Worm (Caenorhabditis elegans): ENCODE results near the gene srb-16.

The srb-16 gene

DNA sequence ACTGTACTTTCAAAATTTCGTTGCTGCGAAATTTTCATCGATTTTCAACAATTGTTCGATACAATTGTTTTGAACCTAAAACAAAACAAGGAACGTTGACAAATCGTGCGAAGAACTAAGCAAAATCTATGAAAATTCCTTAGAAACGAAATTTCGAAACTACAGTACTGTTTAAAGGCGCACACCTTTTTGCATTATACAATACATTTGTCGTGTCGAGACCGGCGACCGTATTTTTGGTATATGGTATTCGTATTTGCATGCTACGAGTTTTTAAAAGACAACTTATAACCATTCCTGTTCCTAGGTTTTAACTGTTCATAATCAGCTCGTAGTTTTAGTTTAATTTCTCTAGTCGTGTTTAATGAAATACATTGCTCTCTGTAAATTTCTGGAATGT, 27.9 kb upstream of the srb-16 start:
- TF ChIP-seq tra-4 (tag; optimal IDR thresholded peaks at IDR 0.05), result no peak
- TF ChIP-seq ceh-36 (tag; optimal IDR thresholded peaks at IDR 0.05), result no peak
- no peak for TF ChIP-seq tbx-37 (GFP tag; conservative IDR thresholded peaks at IDR 0.05)
- no peak for TF ChIP-seq scrt-1 (GFP tag; IDR thresholded peaks at IDR 0.05)
- no peak for TF ChIP-seq tbx-11 (GFP tag; IDR thresholded peaks at IDR 0.05)

DNA sequence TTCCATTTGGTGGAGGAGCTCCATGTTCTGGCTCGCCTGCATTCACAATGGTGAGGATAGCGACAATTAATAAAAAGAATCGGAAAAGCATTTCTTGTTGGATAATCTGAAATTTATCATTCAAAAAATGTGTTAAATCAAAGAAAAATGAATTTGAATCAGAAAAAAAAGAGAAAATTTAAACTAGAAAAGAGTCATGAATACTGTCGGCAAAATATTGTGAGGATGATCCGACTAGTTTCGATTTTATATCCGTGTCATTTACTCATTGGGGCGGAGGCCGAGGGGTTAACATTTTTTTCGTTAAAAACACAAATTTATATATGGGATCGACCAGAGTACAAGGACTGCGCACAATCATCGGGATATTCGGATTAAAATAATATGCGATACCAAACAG, 27.2 kb upstream of the srb-16 start, which contains the start of gene C27D6.12:
C27D6.12 (minus strand) TSS at position 101 of the 400 bp plus-strand sequence.
- TF ChIP-seq ceh-36 (tag; optimal IDR thresholded peaks at IDR 0.05), result no peak
- TF ChIP-seq pes-1 (GFP tag; IDR thresholded peaks at IDR 0.05), result no peak
- no peak for TF ChIP-seq hmg-4 (GFP tag; optimal IDR thresholded peaks at IDR 0.05)
- no peak for TF ChIP-seq F13C5.2 (tag; optimal IDR thresholded peaks at IDR 0.05)
- TF ChIP-seq tbx-11 (GFP tag; IDR thresholded peaks at IDR 0.05), result no peak
- TF ChIP-seq B0310.2 (tag; optimal IDR thresholded peaks at IDR 0.05), result no peak
- TF ChIP-seq ets-7 (tag; optimal IDR thresholded peaks at IDR 0.05), result no peak
- no peak for TF ChIP-seq flt-1 (GFP tag; IDR thresholded peaks at IDR 0.05)
- no peak for TF ChIP-seq ceh-13 (GFP tag; optimal IDR thresholded peaks at IDR 0.05)
- no peak for TF ChIP-seq hmbx-1 (tag; optimal IDR thresholded peaks at IDR 0.05)
- TF ChIP-seq aly-1 (tag; optimal IDR thresholded peaks at IDR 0.05), result no peak
- TF ChIP-seq tbx-37 (GFP tag; conservative IDR thresholded peaks at IDR 0.05), result no peak
- TF ChIP-seq tra-4 (tag; optimal IDR thresholded peaks at IDR 0.05), result no peak
- no peak for TF ChIP-seq scrt-1 (GFP tag; IDR thresholded peaks at IDR 0.05)
- TF ChIP-seq sea-1 (GFP tag; conservative IDR thresholded peaks at IDR 0.05), result no peak
- no peak for TF ChIP-seq ama-1 (optimal IDR thresholded peaks at IDR 0.05)
- no peak for TF ChIP-seq hnd-1 (tag; optimal IDR thresholded peaks at IDR 0.05)

DNA sequence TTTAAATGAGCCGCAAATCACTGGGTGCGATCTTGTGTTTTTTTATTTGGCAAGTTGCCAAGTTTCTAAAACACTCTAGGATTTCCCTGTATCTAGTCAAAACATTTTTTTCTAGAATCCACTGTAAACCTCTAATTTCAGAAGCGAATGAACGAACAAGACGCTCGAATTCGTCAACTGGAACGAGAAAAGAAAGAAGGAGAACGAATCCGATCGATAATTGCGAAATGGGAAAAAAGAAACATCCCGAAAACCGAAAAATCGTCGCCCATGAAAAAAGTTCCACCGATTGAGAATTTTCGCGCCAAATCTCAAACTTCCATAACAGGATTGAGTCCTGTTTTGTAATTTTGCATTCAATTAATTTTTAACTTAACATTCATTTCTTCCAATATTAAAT, 26.2 kb upstream of the srb-16 start:
- TF ChIP-seq B0310.2 (tag; optimal IDR thresholded peaks at IDR 0.05) (no peak), scrt-1 (GFP tag; IDR thresholded peaks at IDR 0.05) (no peak), flt-1 (GFP tag; IDR thresholded peaks at IDR 0.05) (no peak), ceh-36 (tag; optimal IDR thresholded peaks at IDR 0.05) (no peak), hmg-4 (GFP tag; optimal IDR thresholded peaks at IDR 0.05) (no peak), ets-7 (tag; optimal IDR thresholded peaks at IDR 0.05) (no peak), tbx-37 (GFP tag; conservative IDR thresholded peaks at IDR 0.05) (no peak), pes-1 (GFP tag; IDR thresholded peaks at IDR 0.05) (no peak), hmbx-1 (tag; optimal IDR thresholded peaks at IDR 0.05) (no peak), tra-4 (tag; optimal IDR thresholded peaks at IDR 0.05) (no peak), tbx-11 (GFP tag; IDR thresholded peaks at IDR 0.05) (no peak), F13C5.2 (tag; optimal IDR thresholded peaks at IDR 0.05) (no peak), sea-1 (GFP tag; conservative IDR thresholded peaks at IDR 0.05) (no peak), aly-1 (tag; optimal IDR thresholded peaks at IDR 0.05) (no peak), ama-1 (optimal IDR thresholded peaks at IDR 0.05) (no peak), hnd-1 (tag; optimal IDR thresholded peaks at IDR 0.05) (no peak)

DNA sequence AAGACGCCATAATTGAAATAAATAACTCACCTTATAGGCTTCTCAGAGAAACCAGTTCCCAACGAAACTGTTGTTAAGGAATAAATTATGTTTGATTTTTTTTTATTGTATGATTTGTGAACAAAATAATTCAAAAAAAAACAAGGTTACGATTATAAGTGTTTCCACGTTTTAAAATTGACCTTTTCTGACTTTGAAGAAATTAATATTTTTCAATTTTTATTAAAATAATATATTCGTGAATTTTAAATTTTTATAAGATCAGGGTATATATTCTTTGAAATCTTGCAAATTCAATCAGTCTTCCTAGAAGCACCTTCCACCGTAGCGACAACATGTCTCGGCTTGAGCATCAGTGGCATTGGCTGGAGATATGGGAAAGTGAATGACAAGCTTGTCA, 23.6 kb upstream of the srb-16 start, which contains the start of gene C27D6.3:
C27D6.3 (minus strand) TSS at position 101 of the 400 bp plus-strand sequence.
- no peak for TF ChIP-seq tra-4 (tag; optimal IDR thresholded peaks at IDR 0.05)
- TF ChIP-seq ceh-13 (GFP tag; optimal IDR thresholded peaks at IDR 0.05), result no peak
- TF ChIP-seq ets-7 (tag; optimal IDR thresholded peaks at IDR 0.05), result no peak
- TF ChIP-seq scrt-1 (GFP tag; IDR thresholded peaks at IDR 0.05), result no peak
- no peak for TF ChIP-seq ceh-36 (tag; optimal IDR thresholded peaks at IDR 0.05)
- no peak for TF ChIP-seq hmbx-1 (tag; optimal IDR thresholded peaks at IDR 0.05)
- no peak for TF ChIP-seq F13C5.2 (tag; optimal IDR thresholded peaks at IDR 0.05)
- no peak for TF ChIP-seq ama-1 (optimal IDR thresholded peaks at IDR 0.05)
- TF ChIP-seq tbx-11 (GFP tag; IDR thresholded peaks at IDR 0.05), result no peak
- no peak for TF ChIP-seq flt-1 (GFP tag; IDR thresholded peaks at IDR 0.05)
- TF ChIP-seq pes-1 (GFP tag; IDR thresholded peaks at IDR 0.05), result no peak
- TF ChIP-seq tbx-37 (GFP tag; conservative IDR thresholded peaks at IDR 0.05), result no peak
- TF ChIP-seq hnd-1 (tag; optimal IDR thresholded peaks at IDR 0.05), result no peak
- TF ChIP-seq hmg-4 (GFP tag; optimal IDR thresholded peaks at IDR 0.05), result no peak
- no peak for TF ChIP-seq aly-1 (tag; optimal IDR thresholded peaks at IDR 0.05)
- TF ChIP-seq B0310.2 (tag; optimal IDR thresholded peaks at IDR 0.05), result no peak
- TF ChIP-seq sea-1 (GFP tag; conservative IDR thresholded peaks at IDR 0.05), result no peak

DNA sequence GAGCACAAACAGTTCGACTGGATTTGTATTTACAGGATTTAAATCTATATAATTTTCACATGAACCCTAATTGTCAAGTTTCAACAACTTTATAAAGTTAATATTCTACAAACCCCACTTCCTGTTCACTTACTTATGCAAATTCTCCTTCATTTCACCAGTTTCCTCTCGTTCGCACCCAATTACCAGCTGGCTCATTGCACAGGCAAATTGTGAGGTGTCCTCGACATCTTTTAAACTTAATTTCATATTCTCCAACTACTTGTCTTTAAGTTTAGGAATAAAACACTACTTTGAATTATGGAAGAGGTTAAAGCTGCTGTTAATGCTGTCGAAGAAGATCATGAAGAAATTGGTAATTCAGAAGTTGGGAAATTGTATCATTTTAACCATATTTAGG, 21.7 kb upstream of the srb-16 start, which contains the start of gene C27D6.1:
C27D6.1 (plus strand) TSS at position 301 of the 400 bp plus-strand sequence.
- no peak for TF ChIP-seq flt-1 (GFP tag; IDR thresholded peaks at IDR 0.05)
- TF ChIP-seq scrt-1 (GFP tag; IDR thresholded peaks at IDR 0.05), result no peak

- TF ChIP-seq sea-1 (GFP tag; conservative IDR thresholded peaks at IDR 0.05) (no peak), flt-1 (GFP tag; IDR thresholded peaks at IDR 0.05) (no peak), F13C5.2 (tag; optimal IDR thresholded peaks at IDR 0.05) (no peak), pes-1 (GFP tag; IDR thresholded peaks at IDR 0.05) (no peak), ets-7 (tag; optimal IDR thresholded peaks at IDR 0.05) (no peak), aly-1 (tag; optimal IDR thresholded peaks at IDR 0.05) (no peak), hmg-4 (GFP tag; optimal IDR thresholded peaks at IDR 0.05) (no peak), ama-1 (optimal IDR thresholded peaks at IDR 0.05) (no peak), hnd-1 (tag; optimal IDR thresholded peaks at IDR 0.05) (no peak), hmbx-1 (tag; optimal IDR thresholded peaks at IDR 0.05) (no peak), scrt-1 (GFP tag; IDR thresholded peaks at IDR 0.05) (no peak), B0310.2 (tag; optimal IDR thresholded peaks at IDR 0.05) (no peak), tra-4 (tag; optimal IDR thresholded peaks at IDR 0.05) (no peak), tbx-37 (GFP tag; conservative IDR thresholded peaks at IDR 0.05) (no peak), ceh-13 (GFP tag; optimal IDR thresholded peaks at IDR 0.05) (no peak), tbx-11 (GFP tag; IDR thresholded peaks at IDR 0.05) (no peak)
These were observed 20.9 kb upstream of the srb-16 start, which contains the start of gene C27D6.15 for ce11 chrII:5171610-5172009. Gene C27D6.15 (plus strand): TSS chrII:5171910.

- TF ChIP-seq ama-1 (optimal IDR thresholded peaks at IDR 0.05) (no peak), tbx-11 (GFP tag; IDR thresholded peaks at IDR 0.05) (no peak), ets-7 (tag; optimal IDR thresholded peaks at IDR 0.05) (no peak), hmg-4 (GFP tag; optimal IDR thresholded peaks at IDR 0.05) (no peak), scrt-1 (GFP tag; IDR thresholded peaks at IDR 0.05) (no peak), B0310.2 (tag; optimal IDR thresholded peaks at IDR 0.05) (no peak), hmbx-1 (tag; optimal IDR thresholded peaks at IDR 0.05) (no peak), hnd-1 (tag; optimal IDR thresholded peaks at IDR 0.05) (no peak), ceh-36 (tag; optimal IDR thresholded peaks at IDR 0.05) (no peak), aly-1 (tag; optimal IDR thresholded peaks at IDR 0.05) (no peak), tbx-37 (GFP tag; conservative IDR thresholded peaks at IDR 0.05) (no peak), F13C5.2 (tag; optimal IDR thresholded peaks at IDR 0.05) (no peak), pes-1 (GFP tag; IDR thresholded peaks at IDR 0.05) (no peak)
These were observed 20.2 kb upstream of the srb-16 start, which contains the start of gene srb-1 for ce11 chrII:5170932-5171331. Gene srb-1 (minus strand): TSS chrII:5171032.
